Worm (Caenorhabditis elegans) whole organism, L1 larva: ENCODE data around the gene srbc-24.

Source experiments
- C04F5.9 ChIP-seq: sonication (generic microtip); optimal IDR thresholded peaks from 2 replicates; lab custom pipeline; 2016; ENCODE audit warnings: missing genetic modification characterization, missing compliant biosample characterization
- C16A3.4 ChIP-seq: fragments of 150-350 bp; optimal IDR thresholded peaks from 2 replicates; lab custom pipeline; 2014; ENCODE audit warnings: missing biosample characterization, missing genetic modification characterization
- C34B4.2 ChIP-seq: sonication (generic microtip); optimal IDR thresholded peaks from 2 replicates; lab custom pipeline; 2017; ENCODE audit warnings: mild to moderate bottlenecking, missing genetic modification characterization, missing compliant biosample characterization
- aly-2 ChIP-seq: fragments of 150-350 bp; optimal IDR thresholded peaks from 2 replicates; lab custom pipeline; 2014; ENCODE audit warnings: missing biosample characterization, missing genetic modification characterization
- ama-1 ChIP-seq: fragments of 150-350 bp; optimal IDR thresholded peaks from 2 replicates; lab custom pipeline; 2014
- ceh-8 ChIP-seq: fragments of 200-800 bp; sonication (Bioruptor generic); optimal IDR thresholded peaks from 2 replicates; lab custom pipeline; 2018; ENCODE audit warnings: mild to moderate bottlenecking, missing genetic modification characterization, moderate library complexity, missing compliant biosample characterization
- ceh-82 ChIP-seq, 3 experiments: fragments of 150-350 bp in 1 of 3; sonication (generic microtip) in 2 of 3; optimal IDR thresholded peaks; 2 replicates each; lab custom pipeline; 2014 to 2017; ENCODE audit warnings: missing biosample characterization in 3 of 3, missing genetic modification characterization in 3 of 3
- ceh-88 ChIP-seq: fragments of 200-800 bp; sonication (Bioruptor generic); IDR thresholded peaks from 2 replicates; pipeline ENCODE4 v1.3.6; 2022; ENCODE audit warnings: missing genetic modification characterization, missing compliant biosample characterization
- ces-1 ChIP-seq: fragments of 150-350 bp; optimal IDR thresholded peaks from 2 replicates; lab custom pipeline; 2014; ENCODE audit warnings: missing biosample characterization, missing genetic modification reagents, missing genetic modification characterization
- dsc-1 ChIP-seq: sonication (generic microtip); optimal IDR thresholded peaks from 2 replicates; lab custom pipeline; 2016; ENCODE audit warnings: mild to moderate bottlenecking, missing genetic modification characterization, missing compliant biosample characterization
- efl-1 ChIP-seq, 4 experiments: fragments of 150-350 bp; optimal IDR thresholded peaks in 3 of 4; peaks in 1 of 4; 1 replicate in 1 of 4; 2 replicates in 3 of 4; lab custom pipeline; 2014; ENCODE audit warnings: missing biosample characterization in 2 of 4, missing genetic modification characterization in 2 of 4, missing genetic modification reagents in 2 of 4
- egl-13 ChIP-seq: sonication (generic microtip); optimal IDR thresholded peaks from 2 replicates; lab custom pipeline; 2016; ENCODE audit warnings: missing genotype, missing genetic modification reagents, missing genetic modification characterization, missing compliant biosample characterization
- ets-5 ChIP-seq: fragments of 200-800 bp; sonication (Bioruptor generic); IDR thresholded peaks from 2 replicates; pipeline ENCODE4 v1.3.6; 2022; ENCODE audit warnings: missing genetic modification characterization, missing compliant biosample characterization
- fkh-10 ChIP-seq: sonication (generic microtip); optimal IDR thresholded peaks from 2 replicates; lab custom pipeline; 2017; ENCODE audit warnings: missing biosample characterization, missing genetic modification reagents, missing genetic modification characterization
- fkh-4 ChIP-seq: sonication (generic microtip); optimal IDR thresholded peaks from 2 replicates; lab custom pipeline; 2016; ENCODE audit warnings: missing compliant biosample characterization, missing genetic modification characterization, borderline replicate concordance
- hlh-17 ChIP-seq: fragments of 200-800 bp; sonication (Bioruptor generic); optimal IDR thresholded peaks from 2 replicates; lab custom pipeline; 2018; ENCODE audit warnings: missing genetic modification characterization, mild to moderate bottlenecking, missing compliant biosample characterization, moderate library complexity, borderline replicate concordance
- hlh-4 ChIP-seq: sonication (generic microtip); optimal IDR thresholded peaks from 2 replicates; lab custom pipeline; 2016; ENCODE audit warnings: mild to moderate bottlenecking, missing genetic modification characterization, missing compliant biosample characterization
- hpl-2 ChIP-seq: fragments of 150-350 bp; optimal IDR thresholded peaks from 2 replicates; lab custom pipeline; 2014; ENCODE audit warnings: missing biosample characterization, missing genetic modification reagents, missing genetic modification characterization
- irx-1 ChIP-seq: sonication (generic microtip); optimal IDR thresholded peaks from 2 replicates; lab custom pipeline; 2016; ENCODE audit warnings: missing genetic modification characterization, missing compliant biosample characterization
- isw-1 ChIP-seq: fragments of 200-800 bp; sonication (Bioruptor generic); IDR thresholded peaks from 2 replicates; pipeline ENCODE4 v1.3.6; 2022; ENCODE audit warnings: missing genetic modification characterization, missing compliant biosample characterization
- lin-14 ChIP-seq: fragments of 200-800 bp; sonication (Bioruptor generic); optimal IDR thresholded peaks from 2 replicates; lab custom pipeline; 2018; ENCODE audit warnings: mild to moderate bottlenecking, missing genetic modification characterization, moderate library complexity, missing compliant biosample characterization
- lin-15B ChIP-seq: fragments of 150-350 bp; sonication (generic microtip); optimal IDR thresholded peaks from 3 replicates; lab custom pipeline; 2014; ENCODE audit warnings: missing biosample characterization, missing genetic modification characterization
- lin-39 ChIP-seq: fragments of 150-350 bp; optimal IDR thresholded peaks from 2 replicates; lab custom pipeline; 2014; ENCODE audit warnings: missing biosample characterization, missing genetic modification reagents, missing genetic modification characterization
- lir-3 ChIP-seq: sonication (generic microtip); optimal IDR thresholded peaks from 2 replicates; lab custom pipeline; 2016; ENCODE audit warnings: mild to moderate bottlenecking, missing genetic modification characterization, moderate library complexity, missing compliant biosample characterization; ENCODE audit not compliant: poor library complexity
- lsy-2 ChIP-seq, 2 experiments: fragments of 150-350 bp; optimal IDR thresholded peaks; 2 replicates each; lab custom pipeline; 2014; ENCODE audit warnings: missing biosample characterization in 2 of 2, missing genetic modification characterization in 2 of 2
- mdl-1 ChIP-seq, 2 experiments: fragments of 150-350 bp; optimal IDR thresholded peaks; 2 replicates each; lab custom pipeline; 2014 to 2017; ENCODE audit warnings: missing biosample characterization in 2 of 2, missing genetic modification characterization in 2 of 2, inconsistent platforms in 1 of 2
- mep-1 ChIP-seq: fragments of 150-350 bp; optimal IDR thresholded peaks from 2 replicates; lab custom pipeline; 2014; ENCODE audit warnings: missing biosample characterization, missing genetic modification characterization
- nhr-12 ChIP-seq: sonication (generic microtip); optimal IDR thresholded peaks from 2 replicates; lab custom pipeline; 2017; ENCODE audit warnings: missing biosample characterization, missing genetic modification characterization
- nhr-19 ChIP-seq: fragments of 200-800 bp; sonication (Bioruptor generic); conservative IDR thresholded peaks from 2 replicates; pipeline ENCODE4 v1.3.6; 2022; ENCODE audit warnings: missing genetic modification characterization, missing compliant biosample characterization
- nhr-20 ChIP-seq: sonication (generic microtip); optimal IDR thresholded peaks from 2 replicates; lab custom pipeline; 2016; ENCODE audit warnings: mild to moderate bottlenecking, missing genetic modification characterization, missing compliant biosample characterization
- nhr-237 ChIP-seq: fragments of 150-350 bp; optimal IDR thresholded peaks from 2 replicates; lab custom pipeline; 2014; ENCODE audit warnings: missing biosample characterization, missing genetic modification characterization
- nhr-28 ChIP-seq: fragments of 150-350 bp; optimal IDR thresholded peaks from 2 replicates; lab custom pipeline; 2014; ENCODE audit warnings: missing biosample characterization, missing genetic modification characterization
- nhr-71 ChIP-seq: sonication (generic microtip); optimal IDR thresholded peaks from 2 replicates; lab custom pipeline; 2016; ENCODE audit warnings: mild to moderate bottlenecking, missing genetic modification characterization, moderate library complexity, missing compliant biosample characterization
- nhr-76 ChIP-seq: sonication (generic microtip); optimal IDR thresholded peaks from 2 replicates; lab custom pipeline; 2017; ENCODE audit warnings: missing biosample characterization, missing genetic modification characterization
- nhr-84 ChIP-seq: sonication (generic microtip); optimal IDR thresholded peaks from 2 replicates; lab custom pipeline; 2017; ENCODE audit warnings: missing biosample characterization, missing genetic modification characterization
- nhr-85 ChIP-seq: sonication (generic microtip); peaks from one replicate; lab custom pipeline; 2016; ENCODE audit warnings: missing genetic modification characterization, inconsistent platforms, missing compliant biosample characterization
- nhr-90 ChIP-seq: sonication (generic microtip); optimal IDR thresholded peaks from 2 replicates; lab custom pipeline; 2016; ENCODE audit warnings: mild to moderate bottlenecking, missing genetic modification characterization, missing compliant biosample characterization; ENCODE audit not compliant: poor library complexity
- pag-3 ChIP-seq: sonication (generic microtip); optimal IDR thresholded peaks from 2 replicates; lab custom pipeline; 2017; ENCODE audit warnings: missing genetic modification characterization, mild to moderate bottlenecking, missing compliant biosample characterization, antibody characterized with exemption, borderline replicate concordance; ENCODE audit not compliant: insufficient read depth
- pax-3 ChIP-seq: fragments of 200-800 bp; sonication (Bioruptor generic); optimal IDR thresholded peaks from 2 replicates; lab custom pipeline; 2018; ENCODE audit warnings: mild to moderate bottlenecking, missing genetic modification characterization, moderate library complexity, missing compliant biosample characterization
- pqm-1 ChIP-seq: sonication (generic microtip); optimal IDR thresholded peaks from 3 replicates; lab custom pipeline; 2017; ENCODE audit warnings: missing biosample characterization, missing genetic modification characterization
- rnt-1 ChIP-seq: sonication (generic microtip); optimal IDR thresholded peaks from 2 replicates; lab custom pipeline; 2016; ENCODE audit warnings: mild to moderate bottlenecking, missing genetic modification characterization, moderate library complexity, missing compliant biosample characterization
- snu-23 ChIP-seq: sonication (generic microtip); optimal IDR thresholded peaks from 2 replicates; lab custom pipeline; 2016; ENCODE audit warnings: missing genetic modification characterization, missing compliant biosample characterization
- sup-37 ChIP-seq: fragments of 200-800 bp; sonication (Bioruptor generic); optimal IDR thresholded peaks from 2 replicates; lab custom pipeline; 2018; ENCODE audit warnings: mild to moderate bottlenecking, missing genetic modification characterization, missing compliant biosample characterization
- swsn-7 ChIP-seq: sonication (generic microtip); optimal IDR thresholded peaks from 2 replicates; lab custom pipeline; 2016; ENCODE audit warnings: missing genetic modification characterization, missing compliant biosample characterization
- tbx-2 ChIP-seq: sonication (generic microtip); optimal IDR thresholded peaks from 2 replicates; lab custom pipeline; 2016; ENCODE audit warnings: missing genetic modification characterization, missing compliant biosample characterization
- unc-130 ChIP-seq: fragments of 150-350 bp; optimal IDR thresholded peaks from 2 replicates; lab custom pipeline; 2017; ENCODE audit warnings: missing biosample characterization, missing genetic modification characterization, inconsistent platforms
- unc-30 ChIP-seq: sonication (generic microtip); optimal IDR thresholded peaks from 2 replicates; lab custom pipeline; 2017; ENCODE audit warnings: missing biosample characterization, missing genetic modification characterization
- unc-62 ChIP-seq: fragments of 150-350 bp; optimal IDR thresholded peaks from 2 replicates; lab custom pipeline; 2014; ENCODE audit warnings: missing biosample characterization, missing genetic modification reagents, missing genetic modification characterization
- unc-86 ChIP-seq: sonication (generic microtip); optimal IDR thresholded peaks from 2 replicates; lab custom pipeline; 2016; ENCODE audit warnings: missing genetic modification characterization, missing compliant biosample characterization
- unc-98 ChIP-seq: fragments of 200-800 bp; sonication (Bioruptor generic); IDR thresholded peaks from 2 replicates; pipeline ENCODE4 v1.3.6; 2022; ENCODE audit warnings: missing genetic modification characterization, missing compliant biosample characterization
- vab-15 ChIP-seq: sonication (generic microtip); optimal IDR thresholded peaks from 2 replicates; lab custom pipeline; 2017; ENCODE audit warnings: missing genotype, mild to moderate bottlenecking, missing genetic modification characterization, missing compliant biosample characterization
- xbp-1 ChIP-seq: sonication (generic microtip); optimal IDR thresholded peaks from 2 replicates; lab custom pipeline; 2016; ENCODE audit warnings: missing genetic modification characterization, missing compliant biosample characterization
- zip-4 ChIP-seq: fragments of 200-800 bp; sonication (Bioruptor generic); optimal IDR thresholded peaks from 2 replicates; lab custom pipeline; 2018; ENCODE audit warnings: mild to moderate bottlenecking, missing genetic modification characterization, moderate library complexity, missing compliant biosample characterization

The srbc-24 gene

ce11 chrV:2133512-2133911 lies 18.0 kb upstream of the srbc-24 start (continued):
- TF ChIP-seq fkh-4 = no peak
- TF ChIP-seq dsc-1 (tag; lab: Kevin White, UChicago) = peak; percentile 64
- peak; percentile 53 for TF ChIP-seq xbp-1
- TF ChIP-seq unc-86 (tag; lab: Kevin White, UChicago) = peak; percentile 91
- peak; percentile 53 for TF ChIP-seq irx-1
- no peak for TF ChIP-seq ets-5 (GFP tag; lab: Robert Waterston, UW)
- TF ChIP-seq C16A3.4 (tag; lab: Kevin White, UChicago) = peak; percentile 36
- no peak for TF ChIP-seq lin-39 (tag; lab: Kevin White, UChicago)
- TF ChIP-seq egl-13 (tag; lab: Kevin White, UChicago) = peak; percentile 70
- TF ChIP-seq hlh-4 = no peak
- no peak for TF ChIP-seq nhr-28 (tag; lab: Kevin White, UChicago)
- peak; percentile 76 for TF ChIP-seq tbx-2 (tag; lab: Kevin White, UChicago)
- TF ChIP-seq C34B4.2 = no peak
- TF ChIP-seq pqm-1 (tag; lab: Kevin White, UChicago) = no peak
- TF ChIP-seq efl-1 (optimal IDR thresholded peaks at IDR 0.05; lab: Kevin White, UChicago) = peak; percentile 35 to 44
- peak in 1 of 2 experiments; percentile 50 for TF ChIP-seq efl-1 (GFP tag; optimal IDR thresholded peaks at IDR 0.05 in 1 of 2; lab: Kevin White, UChicago)
- TF ChIP-seq nhr-71 (tag; lab: Kevin White, UChicago) = peak; percentile 84
- no peak for TF ChIP-seq ceh-88
- TF ChIP-seq nhr-90 (tag; lab: Kevin White, UChicago) = no peak
- peak; percentile 64 for TF ChIP-seq rnt-1 (tag; lab: Kevin White, UChicago)
- peak; percentile 1 for TF ChIP-seq pax-3 (tag; lab: Kevin White, UChicago)
- no peak for TF ChIP-seq ces-1
- TF ChIP-seq nhr-76 (tag; lab: Kevin White, UChicago) = no peak
- TF ChIP-seq nhr-84 (tag; lab: Kevin White, UChicago) = no peak
- no peak for TF ChIP-seq hpl-2 (GFP tag; lab: Kevin White, UChicago)
- no peak for TF ChIP-seq zip-4
- TF ChIP-seq unc-30 = no peak
- TF ChIP-seq isw-1 (GFP tag; lab: Robert Waterston, UW) = peak; percentile 33
- TF ChIP-seq mep-1 (tag; lab: Kevin White, UChicago) = peak; percentile 71
- TF ChIP-seq nhr-20 (tag; lab: Kevin White, UChicago) = peak; percentile 64
- no peak for TF ChIP-seq ceh-8
- TF ChIP-seq C04F5.9 = no peak
- peak; percentile 40 to 85 (median 61) for TF ChIP-seq ceh-82 (tag; optimal IDR thresholded peaks at IDR 0.05; lab: Kevin White, UChicago)
- peak; percentile 70 for TF ChIP-seq snu-23
- TF ChIP-seq nhr-12 (tag; lab: Kevin White, UChicago) = no peak
- TF ChIP-seq lsy-2 (tag; optimal IDR thresholded peaks at IDR 0.05; lab: Kevin White, UChicago) = peak; percentile 60 to 72
- no peak for TF ChIP-seq nhr-237
- TF ChIP-seq fkh-10 (GFP tag; lab: Kevin White, UChicago) = peak; percentile 76
- TF ChIP-seq swsn-7 (tag; lab: Kevin White, UChicago) = peak; percentile 61
- TF ChIP-seq pag-3 (tag; lab: Kevin White, UChicago) = no peak
- TF ChIP-seq aly-2 (tag; lab: Kevin White, UChicago) = no peak
- TF ChIP-seq lir-3 (tag; lab: Kevin White, UChicago) = peak; percentile 22
- TF ChIP-seq nhr-85 (tag; lab: Kevin White, UChicago) = no peak
- TF ChIP-seq mdl-1 (tag; optimal IDR thresholded peaks at IDR 0.05; lab: Kevin White, UChicago) = peak in 1 of 2 experiments; percentile 69
- no peak for TF ChIP-seq lin-15B (tag; lab: Kevin White, UChicago)
- TF ChIP-seq unc-62 (GFP tag; lab: Kevin White, UChicago) = no peak
- peak; percentile 99 for TF ChIP-seq lin-14 (GFP tag; lab: Kevin White, UChicago)
- TF ChIP-seq hlh-17 (GFP tag; lab: Kevin White, UChicago) = no peak
- no peak for TF ChIP-seq vab-15 (tag; lab: Kevin White, UChicago)
- TF ChIP-seq sup-37 (GFP tag; lab: Kevin White, UChicago) = no peak
- no peak for TF ChIP-seq ama-1 (lab: Kevin White, UChicago)
- no peak for TF ChIP-seq unc-98 (GFP tag; lab: Robert Waterston, UW)
- TF ChIP-seq unc-130 (tag; lab: Kevin White, UChicago) = no peak
- TF ChIP-seq nhr-19 (GFP tag; lab: Robert Waterston, UW) = peak; percentile 73
